Fruit fly (Drosophila melanogaster) whole organism, wandering third instar larva: ENCODE measurements around the gene CG5708.

Source experiments
- Abd-B ChIP-seq: fragments of >200 bp; optimal IDR thresholded peaks from 2 replicates; lab custom pipeline; 2017; ENCODE audit warnings: missing biosample characterization, missing genetic modification characterization
- CG32264 ChIP-seq: fragments of 200-800 bp; sonication (Bioruptor generic); optimal IDR thresholded peaks from 2 replicates; lab custom pipeline; 2016; ENCODE audit warnings: missing biosample characterization, missing genetic modification characterization
- CG9705 ChIP-seq: fragments of 200-800 bp; sonication (Bioruptor generic); optimal IDR thresholded peaks from 2 replicates; lab custom pipeline; 2018; ENCODE audit warnings: missing biosample characterization, mild to moderate bottlenecking, missing genetic modification characterization
- CrebA ChIP-seq: fragments of 200-800 bp; sonication (Bioruptor generic); optimal IDR thresholded peaks from 2 replicates; lab custom pipeline; 2016; ENCODE audit warnings: missing biosample characterization, mild to moderate bottlenecking, missing genetic modification characterization, borderline replicate concordance
- Dfd ChIP-seq: fragments of >200 bp; optimal IDR thresholded peaks from 2 replicates; lab custom pipeline; 2017; ENCODE audit warnings: missing biosample characterization, missing genetic modification characterization
- Dif ChIP-seq: fragments of 200-275, 200-300 bp; sonication (Bioruptor generic); optimal IDR thresholded peaks from 2 replicates; lab custom pipeline; 2018; ENCODE audit warnings: missing biosample characterization, missing genetic modification characterization; ENCODE audit not compliant: partially characterized antibody
- GATAd ChIP-seq: sonication (Bioruptor generic); optimal IDR thresholded peaks from 2 replicates; lab custom pipeline; 2016; ENCODE audit warnings: missing biosample characterization, missing genetic modification characterization
- HLH106 ChIP-seq: fragments of 200-800 bp; optimal IDR thresholded peaks from 3 replicates; lab custom pipeline; 2019; ENCODE audit warnings: missing biosample characterization, mild to moderate bottlenecking, missing genetic modification characterization, moderate library complexity
- Hnf4 ChIP-seq: fragments of 200-800 bp; sonication (Bioruptor generic); optimal IDR thresholded peaks from 2 replicates; lab custom pipeline; 2016; ENCODE audit warnings: missing biosample characterization, mild to moderate bottlenecking, missing genetic modification characterization
- Hr78 ChIP-seq: fragments of >200 bp; optimal IDR thresholded peaks from 2 replicates; lab custom pipeline; 2017; ENCODE audit warnings: missing biosample characterization, missing genetic modification characterization
- Hr83 ChIP-seq: fragments of 200-300 bp; sonication (Bioruptor generic); optimal IDR thresholded peaks from 2 replicates; lab custom pipeline; 2016; ENCODE audit warnings: missing biosample characterization, mild to moderate bottlenecking, missing genetic modification characterization, moderate library complexity; ENCODE audit not compliant: poor library complexity, severe bottlenecking
- Jra ChIP-seq: sonication (Bioruptor generic); optimal IDR thresholded peaks from 2 replicates; lab custom pipeline; 2016; ENCODE audit warnings: missing biosample characterization, missing genetic modification characterization
- Mio ChIP-seq: sonication (Bioruptor generic); optimal IDR thresholded peaks from 2 replicates; lab custom pipeline; 2016; ENCODE audit warnings: missing biosample characterization, missing genetic modification characterization
- Myc ChIP-seq: fragments of >200 bp; optimal IDR thresholded peaks from 2 replicates; lab custom pipeline; 2017
- N ChIP-seq: fragments of >200 bp; optimal IDR thresholded peaks from 2 replicates; lab custom pipeline; 2018; ENCODE audit warnings: missing biosample characterization, missing external identifiers, missing genetic modification characterization
- OdsH ChIP-seq: fragments of 200-800 bp; sonication (Bioruptor generic); optimal IDR thresholded peaks from 2 replicates; lab custom pipeline; 2016; ENCODE audit warnings: missing biosample characterization, mild to moderate bottlenecking, missing genetic modification characterization
- Sp1 ChIP-seq: fragments of 200-800 bp; sonication (Bioruptor generic); optimal IDR thresholded peaks from 3 replicates; lab custom pipeline; 2019; ENCODE audit warnings: missing biosample characterization, mild to moderate bottlenecking, missing genetic modification characterization, moderate library complexity
- Vsx2 ChIP-seq: fragments of 200-300, 225-300 bp; sonication (Bioruptor generic); optimal IDR thresholded peaks from 2 replicates; lab custom pipeline; 2018; ENCODE audit warnings: missing biosample characterization, missing genetic modification characterization; ENCODE audit not compliant: partially characterized antibody
- br ChIP-seq: fragments of 200-800 bp; sonication (Bioruptor generic); optimal IDR thresholded peaks from 2 replicates; lab custom pipeline; 2016; ENCODE audit warnings: missing biosample characterization, missing genetic modification characterization
- brk ChIP-seq: fragments of 200-800 bp; sonication (Bioruptor generic); optimal IDR thresholded peaks from 2 replicates; lab custom pipeline; 2016; ENCODE audit warnings: missing biosample characterization, mild to moderate bottlenecking, missing genetic modification characterization
- dl ChIP-seq, 2 experiments: fragments of 175-275, 200-275 bp in 1 of 2; fragments of 200-275 bp in 1 of 2; sonication (Bioruptor generic); optimal IDR thresholded peaks; lab custom pipeline; 2018; ENCODE audit warnings: mild to moderate bottlenecking in 2 of 2, missing biosample characterization in 2 of 2, missing genetic modification characterization in 2 of 2, moderate library complexity in 2 of 2; ENCODE audit not compliant: partially characterized antibody in 2 of 2, insufficient read depth in 1 of 2
- dmrt93B ChIP-seq: fragments of 200-800 bp; sonication (Bioruptor generic); optimal IDR thresholded peaks from 2 replicates; lab custom pipeline; 2018; ENCODE audit warnings: missing biosample characterization, mild to moderate bottlenecking, missing genetic modification characterization
- dsf ChIP-seq: sonication (Bioruptor generic); optimal IDR thresholded peaks from 2 replicates; lab custom pipeline; 2016; ENCODE audit warnings: missing biosample characterization, missing genetic modification characterization, borderline replicate concordance
- ey ChIP-seq: fragments of 200-800 bp; sonication (Bioruptor generic); optimal IDR thresholded peaks from 2 replicates; lab custom pipeline; 2016; ENCODE audit warnings: missing biosample characterization, missing genetic modification characterization
- foxo ChIP-seq, 2 experiments: fragments of 200-800 bp; sonication (Bioruptor generic); optimal IDR thresholded peaks; 2 replicates in 1 of 2; 3 replicates in 1 of 2; lab custom pipeline; 2016 to 2017; ENCODE audit warnings: missing biosample characterization in 2 of 2, missing genetic modification characterization in 2 of 2
- fru ChIP-seq: fragments of 200-800 bp; sonication (Bioruptor generic); optimal IDR thresholded peaks from 3 replicates; lab custom pipeline; 2016; ENCODE audit warnings: missing biosample characterization, mild to moderate bottlenecking, missing genetic modification characterization
- h ChIP-seq: fragments of 200-800 bp; sonication (Bioruptor generic); optimal IDR thresholded peaks from 3 replicates; lab custom pipeline; 2016; ENCODE audit warnings: missing biosample characterization, mild to moderate bottlenecking, missing genetic modification characterization
- jim ChIP-seq: fragments of 175-275, 200-325 bp; sonication (Bioruptor generic); optimal IDR thresholded peaks from 2 replicates; lab custom pipeline; 2016; ENCODE audit warnings: missing biosample characterization, mild to moderate bottlenecking, missing genetic modification characterization
- rgr ChIP-seq: fragments of 200-800 bp; sonication (Bioruptor generic); optimal IDR thresholded peaks from 3 replicates; lab custom pipeline; 2016; ENCODE audit warnings: missing biosample characterization, mild to moderate bottlenecking, missing genetic modification characterization
- sage ChIP-seq: fragments of 200-800 bp; sonication (Bioruptor generic); optimal IDR thresholded peaks from 2 replicates; lab custom pipeline; 2016; ENCODE audit warnings: missing biosample characterization, mild to moderate bottlenecking, missing genetic modification characterization
- sv ChIP-seq: fragments of 200-800 bp; sonication (Bioruptor generic); optimal IDR thresholded peaks from 3 replicates; lab custom pipeline; 2016; ENCODE audit warnings: missing biosample characterization, missing genetic modification characterization
- tai ChIP-seq: sonication (Bioruptor generic); optimal IDR thresholded peaks from 2 replicates; lab custom pipeline; 2016; ENCODE audit warnings: missing biosample characterization, missing genetic modification characterization
- usp ChIP-seq: fragments of >200 bp; optimal IDR thresholded peaks from 2 replicates; lab custom pipeline; 2017; ENCODE audit warnings: missing biosample characterization, missing genetic modification characterization
- woc ChIP-seq: sonication (Bioruptor generic); optimal IDR thresholded peaks from 2 replicates; lab custom pipeline; 2016; ENCODE audit warnings: missing biosample characterization, mild to moderate bottlenecking, missing genetic modification characterization

CG5708 gene

DNA sequence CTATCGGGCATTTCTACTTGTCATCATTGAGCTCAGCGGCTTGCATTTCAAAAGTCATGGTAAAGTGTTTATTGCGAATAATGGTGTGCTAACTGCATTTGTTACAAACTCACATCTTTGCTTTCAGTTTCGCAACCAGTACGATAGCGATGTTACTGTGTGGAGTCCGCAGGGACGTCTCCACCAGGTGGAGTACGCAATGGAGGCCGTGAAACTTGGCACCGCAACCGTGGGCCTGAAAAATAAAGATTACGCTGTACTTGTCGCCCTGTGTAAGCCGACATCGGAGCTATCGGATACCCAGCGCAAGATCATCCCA, 5.3 kb downstream of the CG5708 start:
- no peak for TF ChIP-seq ey (GFP tag; lab: Kevin White, UChicago)
- no peak for TF ChIP-seq Dfd (GFP tag; lab: Kevin White, UChicago)
- no peak for TF ChIP-seq Hr78 (GFP tag; lab: Kevin White, UChicago)
- no peak for TF ChIP-seq foxo (GFP tag; optimal IDR thresholded peaks at IDR 0.05; lab: Kevin White, UChicago)
- TF ChIP-seq Dif (GFP tag; lab: Kevin White, UChicago): no peak
- TF ChIP-seq dsf (GFP tag; lab: Kevin White, UChicago): no peak
- no peak for TF ChIP-seq br
- TF ChIP-seq jim: no peak
- no peak for TF ChIP-seq Sp1

DNA sequence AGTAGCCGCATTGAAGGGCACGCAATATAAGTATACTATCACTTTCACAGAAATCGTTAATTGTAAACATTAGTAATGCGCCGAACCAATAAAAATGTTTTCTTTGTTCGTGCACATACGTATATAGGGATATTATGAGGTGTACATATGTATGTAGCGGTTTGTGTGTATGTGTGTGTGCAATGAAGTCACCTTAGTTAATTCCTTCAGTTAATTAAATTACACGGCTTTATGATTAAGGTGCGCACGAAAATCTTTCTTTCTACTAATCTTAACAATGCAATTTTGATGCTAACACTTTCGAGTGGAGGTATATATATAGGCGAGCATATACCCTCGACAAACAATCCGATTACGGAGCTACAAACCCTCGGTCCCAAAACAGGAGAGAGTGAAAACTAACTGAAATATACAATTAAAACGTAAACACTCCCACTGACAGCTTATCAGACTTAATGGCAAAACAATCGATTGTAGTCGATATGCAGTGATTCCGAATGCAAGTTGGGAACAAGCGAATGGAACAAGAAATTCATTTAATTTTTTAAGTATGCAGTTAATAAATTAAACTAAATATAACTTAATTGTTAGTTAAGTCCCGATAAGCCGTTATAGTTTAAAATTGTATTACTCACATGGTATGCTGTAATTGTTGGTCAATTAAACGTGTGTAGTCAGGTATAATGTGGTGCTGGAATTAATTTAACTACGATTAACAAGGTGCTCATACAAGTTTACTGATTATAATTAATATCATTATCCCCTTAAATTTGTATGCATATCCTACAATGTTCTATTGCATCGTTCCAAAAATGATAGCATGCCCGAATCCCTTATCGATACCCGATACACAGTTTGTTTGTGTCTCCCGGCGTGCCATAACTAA, 5.9 kb downstream of the CG5708 start, which contains the start of the genes Npc1a and Prosalpha6:
Npc1a (minus strand) TSS at position 716 of the 886 bp plus-strand sequence.
Prosalpha6 (plus strand) TSS at position 851 of the 886 bp plus-strand sequence.
- TF ChIP-seq woc (GFP tag; lab: Kevin White, UChicago): peak; percentile 88
- TF ChIP-seq N (GFP tag; lab: Kevin White, UChicago): no peak
- peak; percentile 58 for TF ChIP-seq Dif (GFP tag; lab: Kevin White, UChicago)
- peak; percentile 19 for TF ChIP-seq ey (GFP tag; lab: Kevin White, UChicago)
- TF ChIP-seq foxo (GFP tag; optimal IDR thresholded peaks at IDR 0.05; lab: Kevin White, UChicago): no peak
- no peak for TF ChIP-seq rgr (GFP tag; lab: Kevin White, UChicago)
- peak; percentile 19 for TF ChIP-seq Hnf4 (GFP tag; lab: Kevin White, UChicago)
- peak; percentile 44 for TF ChIP-seq sv (GFP tag; lab: Kevin White, UChicago)
- peak; percentile 57 for TF ChIP-seq tai
- no peak for TF ChIP-seq dl (GFP tag; optimal IDR thresholded peaks at IDR 0.05; lab: Kevin White, UChicago; ENCODE audit: insufficient read depth in 1 of 2, partially characterized antibody in 2 of 2)
- TF ChIP-seq Myc (lab: Kevin White, UChicago): peak; percentile 14
- peak; percentile 36 for TF ChIP-seq Hr83 (GFP tag; lab: Kevin White, UChicago)

DNA sequence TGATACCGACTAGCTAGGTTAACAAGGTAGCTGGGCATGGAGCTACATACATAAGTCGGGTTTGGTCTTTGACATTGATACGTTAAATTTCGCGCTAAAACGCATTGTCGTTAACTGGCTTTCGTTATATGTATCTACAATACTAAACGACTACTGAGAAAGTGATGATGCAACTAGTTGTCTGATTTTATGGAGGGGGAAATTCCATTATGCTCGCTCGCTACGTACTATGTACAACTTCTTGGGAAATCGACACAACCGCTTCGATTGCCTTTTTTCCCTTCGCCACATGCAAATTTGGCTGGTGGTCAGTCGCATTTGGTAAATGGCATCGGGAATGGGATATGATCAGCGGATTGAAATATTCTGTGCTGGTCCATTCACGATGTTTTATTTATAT, 6.6 kb downstream of the CG5708 start:
- TF ChIP-seq Dfd (GFP tag; lab: Kevin White, UChicago) (no peak), rgr (GFP tag; lab: Kevin White, UChicago) (no peak), usp (GFP tag; lab: Kevin White, UChicago) (no peak), Vsx2 (GFP tag; lab: Kevin White, UChicago) (no peak), Hr83 (GFP tag; lab: Kevin White, UChicago) (no peak), dsf (GFP tag; lab: Kevin White, UChicago) (no peak), Dif (GFP tag; lab: Kevin White, UChicago) (no peak), Hr78 (GFP tag; lab: Kevin White, UChicago) (no peak), Mio (GFP tag; lab: Kevin White, UChicago) (no peak), sage (no peak), OdsH (no peak), dl (GFP tag; optimal IDR thresholded peaks at IDR 0.05; lab: Kevin White, UChicago; ENCODE audit: insufficient read depth in 1 of 2, partially characterized antibody in 2 of 2) (no peak)

DNA sequence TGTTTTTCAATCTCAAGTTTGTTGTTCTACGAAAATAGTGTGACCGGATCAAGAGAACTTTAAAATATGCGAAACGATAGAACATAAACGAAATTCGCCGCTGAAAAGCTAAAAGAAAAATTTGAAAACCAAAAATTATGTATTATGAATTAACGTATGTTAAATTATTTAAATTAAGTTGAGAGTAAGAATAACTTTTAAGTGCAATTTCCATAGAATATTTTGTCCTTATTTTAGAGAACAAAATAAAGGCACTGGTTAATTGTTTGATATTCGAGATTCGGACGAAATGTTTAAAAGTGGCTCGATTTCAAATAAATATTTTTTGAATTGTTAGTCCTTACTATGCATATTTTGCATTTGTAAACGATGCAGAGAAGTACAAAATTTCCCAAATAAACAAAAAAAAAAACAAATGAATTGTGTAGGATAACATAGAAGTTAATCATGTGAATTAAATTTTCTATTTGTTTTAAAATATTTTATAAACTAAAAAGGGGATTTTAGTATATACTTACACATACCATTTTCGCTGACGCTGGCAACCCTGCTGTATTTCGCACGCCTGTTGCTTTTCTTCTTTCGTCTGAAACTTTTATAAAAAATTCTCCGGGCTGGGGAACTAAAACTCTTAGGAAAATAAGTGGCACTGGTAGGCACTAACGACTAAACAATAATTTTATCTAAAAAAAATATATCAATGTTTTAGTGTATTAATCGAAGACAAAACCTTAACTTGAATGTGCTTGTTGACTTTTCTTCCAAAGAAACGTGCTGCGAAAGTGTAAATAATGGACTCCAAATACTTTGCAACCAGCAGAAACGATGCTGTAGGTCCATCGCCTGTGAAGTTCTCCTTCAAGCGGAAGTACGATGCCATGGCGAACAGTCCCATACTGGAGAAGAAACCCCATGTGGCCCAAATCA, 15.7 kb downstream of the CG5708 start, which contains the start of the genes CG5727 and ath:
CG5727 (minus strand) TSS at position 51 of the 927 bp plus-strand sequence.
ath (plus strand) TSS at position 513 of the 927 bp plus-strand sequence.
- TF ChIP-seq dmrt93B (GFP tag; lab: Kevin White, UChicago) (no peak), usp (GFP tag; lab: Kevin White, UChicago) (no peak), Myc (lab: Kevin White, UChicago) (no peak), CG9705 (GFP tag; lab: Kevin White, UChicago) (no peak), Dfd (GFP tag; lab: Kevin White, UChicago) (no peak), woc (GFP tag; lab: Kevin White, UChicago) (peak; percentile 50), brk (peak; percentile 1), CrebA (GFP tag; lab: Kevin White, UChicago) (no peak), Vsx2 (GFP tag; lab: Kevin White, UChicago) (no peak), sv (GFP tag; lab: Kevin White, UChicago) (no peak), CG32264 (GFP tag; lab: Kevin White, UChicago) (no peak), jim (no peak), h (GFP tag; lab: Kevin White, UChicago) (no peak), Hr78 (GFP tag; lab: Kevin White, UChicago) (no peak), dl (GFP tag; optimal IDR thresholded peaks at IDR 0.05; lab: Kevin White, UChicago; ENCODE audit: insufficient read depth in 1 of 2, partially characterized antibody in 2 of 2) (no peak), HLH106 (tag; lab: Kevin White, UChicago) (no peak), br (no peak), Sp1 (no peak), GATAd (GFP tag; lab: Kevin White, UChicago) (no peak), OdsH (no peak), Jra (no peak), N (GFP tag; lab: Kevin White, UChicago) (no peak), dsf (GFP tag; lab: Kevin White, UChicago) (no peak), Hr83 (GFP tag; lab: Kevin White, UChicago) (no peak), tai (no peak), foxo (GFP tag; optimal IDR thresholded peaks at IDR 0.05; lab: Kevin White, UChicago) (no peak), fru (GFP tag; lab: Kevin White, UChicago) (no peak), Mio (GFP tag; lab: Kevin White, UChicago) (no peak), Abd-B (GFP tag; lab: Kevin White, UChicago) (no peak), rgr (GFP tag; lab: Kevin White, UChicago) (no peak)
